Fruit fly (Drosophila melanogaster): ENCODE measurements around the gene alpha-Man-IIa.

The alpha-Man-IIa gene

dm6 chr3R:9448320-9448719, 36.0 kb downstream of the alpha-Man-IIa start (continued):
- TF ChIP-seq cwo (GFP tag; optimal IDR thresholded peaks at IDR 0.05) (no peak), Usf (GFP tag; optimal IDR thresholded peaks at IDR 0.05) (no peak), CG15601 (tag; optimal IDR thresholded peaks at IDR 0.05) (peak; percentile 23), CG13296 (GFP tag; optimal IDR thresholded peaks at IDR 0.05) (peak; percentile 56), CG10366 (GFP tag; IDR thresholded peaks at IDR 0.05) (no peak), CG10959 (GFP tag; IDR thresholded peaks at IDR 0.05) (no peak), CG31365 (tag; optimal IDR thresholded peaks at IDR 0.05) (no peak), BtbVII (GFP tag; optimal IDR thresholded peaks at IDR 0.05) (peak; percentile 41), CG4730 (GFP tag; IDR thresholded peaks at IDR 0.05) (no peak), NK7.1 (GFP tag; optimal IDR thresholded peaks at IDR 0.05) (no peak), knrl (GFP tag; IDR thresholded peaks at IDR 0.05; ENCODE audit: partially characterized antibody) (no peak), so (GFP tag; IDR thresholded peaks at IDR 0.05) (no peak), odd (GFP tag; optimal IDR thresholded peaks at IDR 0.05) (peak; percentile 15), HmgD (GFP tag; optimal IDR thresholded peaks at IDR 0.05) (no peak), trem (tag; optimal IDR thresholded peaks at IDR 0.05) (no peak), Meics (GFP tag; optimal IDR thresholded peaks at IDR 0.05) (peak; percentile 9), trh (GFP tag; optimal IDR thresholded peaks at IDR 0.05) (no peak), CG2678 (tag; optimal IDR thresholded peaks at IDR 0.05) (peak; percentile 47), Spps (tag; optimal IDR thresholded peaks at IDR 0.05) (no peak), caup (GFP tag; optimal IDR thresholded peaks at IDR 0.05; ENCODE audit: severe bottlenecking) (peak; percentile 29), usp (GFP tag; optimal IDR thresholded peaks at IDR 0.05) (no peak), CG33557 (GFP tag; optimal IDR thresholded peaks at IDR 0.05) (no peak), D19A (tag; optimal IDR thresholded peaks at IDR 0.05) (no peak), CG11093 (GFP tag; IDR thresholded peaks at IDR 0.05) (no peak), Side (GFP tag; optimal IDR thresholded peaks at IDR 0.05) (no peak), Xrp1 (GFP tag; IDR thresholded peaks at IDR 0.05) (peak; percentile 36; the same call in 1 of the 2 replicates), CG2889 (GFP tag; IDR thresholded peaks at IDR 0.05) (no peak), CG18619 (GFP tag; optimal IDR thresholded peaks at IDR 0.05) (no peak), CG2875 (GFP tag; optimal IDR thresholded peaks at IDR 0.05) (no peak), Optix (GFP tag; IDR thresholded peaks at IDR 0.05) (no peak), B-H2 (GFP tag; optimal IDR thresholded peaks at IDR 0.05) (no peak), lab (GFP tag; optimal IDR thresholded peaks at IDR 0.05) (peak; percentile 59), tin (GFP tag; optimal IDR thresholded peaks at IDR 0.05) (no peak), nau (GFP tag; optimal IDR thresholded peaks at IDR 0.05) (no peak), CG10431 (GFP tag; optimal IDR thresholded peaks at IDR 0.05) (no peak), HHEX (GFP tag; optimal IDR thresholded peaks at IDR 0.05) (peak; percentile 52), ci (GFP tag; IDR thresholded peaks at IDR 0.05) (no peak; the same call in 2 of the 3 replicates), eve (GFP tag; optimal IDR thresholded peaks at IDR 0.05) (no peak), CG7963 (GFP tag; IDR thresholded peaks at IDR 0.05; ENCODE audit: partially characterized antibody) (no peak), E2f2 (GFP tag; IDR thresholded peaks at IDR 0.05) (0 out of 2 replicates have a peak, but pooled peaks have one; percentile 19), lola (GFP tag; optimal IDR thresholded peaks at IDR 0.05) (no peak), repo (GFP tag; optimal IDR thresholded peaks at IDR 0.05) (no peak), Mes4 (GFP tag; optimal IDR thresholded peaks at IDR 0.05) (no peak), ATbp (GFP tag; optimal IDR thresholded peaks at IDR 0.05) (peak; percentile 52), CG18011 (GFP tag; optimal IDR thresholded peaks at IDR 0.05) (no peak), mirr (GFP tag; optimal IDR thresholded peaks at IDR 0.05) (peak; percentile 0), CG8290 (GFP tag; optimal IDR thresholded peaks at IDR 0.05) (no peak), CG8290 (tag; optimal IDR thresholded peaks at IDR 0.05) (peak in 1 of 2 experiments; percentile 10), CG34422 (GFP tag; IDR thresholded peaks at IDR 0.05) (no peak), CG6689 (GFP tag; IDR thresholded peaks at IDR 0.05) (no peak), Fer1 (GFP tag; optimal IDR thresholded peaks at IDR 0.05) (peak; percentile 54)
